Worm (Caenorhabditis elegans) whole organism, mixed stage, embryonic: Measurements from ENCODE around the gene T04A6.3.

Source experiments
- M03D4.4 ChIP-seq: sonication (generic microtip); optimal IDR thresholded peaks from 2 replicates; lab custom pipeline; 2017; ENCODE audit warnings: mild to moderate bottlenecking, missing genetic modification characterization, missing compliant biosample characterization
- bed-3 ChIP-seq: fragments of 200-800 bp; sonication (Bioruptor generic); optimal IDR thresholded peaks from 3 replicates; lab custom pipeline; 2018; ENCODE audit warnings: mild to moderate bottlenecking, missing genetic modification characterization, moderate library complexity, missing compliant biosample characterization
- blmp-1 ChIP-seq: fragments of 150-350 bp; optimal IDR thresholded peaks from 2 replicates; lab custom pipeline; 2014; ENCODE audit warnings: missing biosample characterization, missing genetic modification characterization
- ceh-39 ChIP-seq: fragments of 150-350 bp; optimal IDR thresholded peaks from 2 replicates; lab custom pipeline; 2014; ENCODE audit warnings: missing biosample characterization, missing genetic modification characterization
- ceh-43 ChIP-seq: fragments of 200-800 bp; sonication (Bioruptor generic); optimal IDR thresholded peaks from 2 replicates; lab custom pipeline; 2018; ENCODE audit warnings: mild to moderate bottlenecking, missing genetic modification characterization, moderate library complexity, missing compliant biosample characterization
- ces-1 ChIP-seq: fragments of 150-350 bp; optimal IDR thresholded peaks from 2 replicates; lab custom pipeline; 2014; ENCODE audit warnings: missing biosample characterization, missing genetic modification reagents, missing genetic modification characterization
- cnd-1 ChIP-seq: fragments of 200-800 bp; sonication (Bioruptor generic); optimal IDR thresholded peaks from 2 replicates; lab custom pipeline; 2018; ENCODE audit warnings: mild to moderate bottlenecking, missing genetic modification characterization, missing compliant biosample characterization
- drap-1 ChIP-seq: fragments of 200-800 bp; sonication (Bioruptor generic); optimal IDR thresholded peaks from 3 replicates; lab custom pipeline; 2018; ENCODE audit warnings: mild to moderate bottlenecking, missing genetic modification characterization, missing compliant biosample characterization
- elt-1 ChIP-seq: sonication (generic microtip); optimal IDR thresholded peaks from 2 replicates; lab custom pipeline; 2017; ENCODE audit warnings: missing genetic modification characterization, mild to moderate bottlenecking, missing compliant biosample characterization, antibody characterized with exemption, moderate library complexity, borderline replicate concordance; ENCODE audit not compliant: insufficient read depth
- elt-3 ChIP-seq: fragments of 150-350 bp; optimal IDR thresholded peaks from 2 replicates; lab custom pipeline; 2014; ENCODE audit warnings: missing biosample characterization, missing genetic modification characterization
- flh-1 ChIP-seq: fragments of 200-800 bp; sonication (Bioruptor generic); optimal IDR thresholded peaks from 2 replicates; lab custom pipeline; 2018; ENCODE audit warnings: mild to moderate bottlenecking, missing genetic modification characterization, moderate library complexity, missing compliant biosample characterization
- ham-2 ChIP-seq: fragments of 200-800 bp; sonication (Bioruptor generic); optimal IDR thresholded peaks from 2 replicates; lab custom pipeline; 2018; ENCODE audit warnings: mild to moderate bottlenecking, missing genetic modification characterization, missing compliant biosample characterization
- hlh-1 ChIP-seq: fragments of 150-350 bp; optimal IDR thresholded peaks from 2 replicates; lab custom pipeline; 2014; ENCODE audit warnings: missing biosample characterization, missing genetic modification reagents, missing genetic modification characterization
- lin-13 ChIP-seq: fragments of 150-350 bp; optimal IDR thresholded peaks from 2 replicates; lab custom pipeline; 2014; ENCODE audit warnings: missing biosample characterization, missing genetic modification characterization
- lin-32 ChIP-seq: fragments of 200-800 bp; sonication (Bioruptor generic); optimal IDR thresholded peaks from 2 replicates; lab custom pipeline; 2018; ENCODE audit warnings: mild to moderate bottlenecking, missing genetic modification characterization, missing compliant biosample characterization
- lsy-2 ChIP-seq: fragments of 150-350 bp; optimal IDR thresholded peaks from 2 replicates; lab custom pipeline; 2014; ENCODE audit warnings: missing biosample characterization, missing genetic modification characterization
- mab-5 ChIP-seq: fragments of 150-350 bp; optimal IDR thresholded peaks from 2 replicates; lab custom pipeline; 2014; ENCODE audit warnings: missing biosample characterization, missing genetic modification characterization
- mep-1 ChIP-seq: fragments of 150-350 bp; optimal IDR thresholded peaks from 2 replicates; lab custom pipeline; 2017; ENCODE audit warnings: missing biosample characterization, missing genetic modification reagents, missing genetic modification characterization, inconsistent platforms
- mls-2 ChIP-seq: sonication (generic microtip); optimal IDR thresholded peaks from 2 replicates; lab custom pipeline; 2016; ENCODE audit warnings: mild to moderate bottlenecking, missing genetic modification characterization, moderate library complexity, missing compliant biosample characterization
- nhr-12 ChIP-seq: fragments of 150-350 bp; optimal IDR thresholded peaks from 2 replicates; lab custom pipeline; 2014; ENCODE audit warnings: missing biosample characterization, missing genetic modification characterization
- nhr-2 ChIP-seq: fragments of 150-350 bp; optimal IDR thresholded peaks from 2 replicates; lab custom pipeline; 2014; ENCODE audit warnings: missing biosample characterization, missing genetic modification characterization
- nhr-237 ChIP-seq: fragments of 150-350 bp; optimal IDR thresholded peaks from 2 replicates; lab custom pipeline; 2014; ENCODE audit warnings: missing biosample characterization, missing genetic modification characterization
- nhr-28 ChIP-seq: fragments of 150-350 bp; optimal IDR thresholded peaks from 2 replicates; lab custom pipeline; 2014; ENCODE audit warnings: missing biosample characterization, missing genetic modification characterization
- nhr-76 ChIP-seq: sonication (generic microtip); optimal IDR thresholded peaks from 2 replicates; lab custom pipeline; 2017; ENCODE audit warnings: missing biosample characterization, missing genetic modification characterization
- pha-4 ChIP-seq: fragments of 150-350 bp; optimal IDR thresholded peaks from 2 replicates; lab custom pipeline; 2018; ENCODE audit warnings: missing biosample characterization, missing genetic modification reagents, missing genetic modification characterization
- sem-2 ChIP-seq: fragments of 200-800 bp; sonication (Bioruptor generic); optimal IDR thresholded peaks from 2 replicates; lab custom pipeline; 2018; ENCODE audit warnings: mild to moderate bottlenecking, missing genetic modification characterization, missing compliant biosample characterization
- sptf-1 ChIP-seq: sonication (generic microtip); optimal IDR thresholded peaks from 2 replicates; lab custom pipeline; 2017; ENCODE audit warnings: mild to moderate bottlenecking, missing genetic modification characterization, moderate library complexity, missing compliant biosample characterization
- tbx-8 ChIP-seq: fragments of 200-800 bp; sonication (Bioruptor generic); optimal IDR thresholded peaks from 2 replicates; lab custom pipeline; 2018; ENCODE audit warnings: mild to moderate bottlenecking, missing genetic modification characterization, moderate library complexity, missing compliant biosample characterization
- unc-120 ChIP-seq: sonication (generic microtip); optimal IDR thresholded peaks from 2 replicates; lab custom pipeline; 2017; ENCODE audit warnings: missing genetic modification characterization, missing compliant biosample characterization; ENCODE audit not compliant: poor library complexity, severe bottlenecking
- unc-39 ChIP-seq: fragments of 150-350 bp; optimal IDR thresholded peaks from 2 replicates; lab custom pipeline; 2014; ENCODE audit warnings: missing biosample characterization, missing genetic modification characterization
- unc-62 ChIP-seq: fragments of 150-350 bp; optimal IDR thresholded peaks from 2 replicates; lab custom pipeline; 2014; ENCODE audit warnings: missing biosample characterization, missing genetic modification reagents, missing genetic modification characterization
- zip-8 ChIP-seq: fragments of 150-350 bp; optimal IDR thresholded peaks from 2 replicates; lab custom pipeline; 2014; ENCODE audit warnings: missing biosample characterization, missing genetic modification characterization
- ztf-11 ChIP-seq: fragments of 150-350 bp; optimal IDR thresholded peaks from 2 replicates; lab custom pipeline; 2014; ENCODE audit warnings: missing biosample characterization, missing genetic modification characterization

The T04A6.3 gene

DNA sequence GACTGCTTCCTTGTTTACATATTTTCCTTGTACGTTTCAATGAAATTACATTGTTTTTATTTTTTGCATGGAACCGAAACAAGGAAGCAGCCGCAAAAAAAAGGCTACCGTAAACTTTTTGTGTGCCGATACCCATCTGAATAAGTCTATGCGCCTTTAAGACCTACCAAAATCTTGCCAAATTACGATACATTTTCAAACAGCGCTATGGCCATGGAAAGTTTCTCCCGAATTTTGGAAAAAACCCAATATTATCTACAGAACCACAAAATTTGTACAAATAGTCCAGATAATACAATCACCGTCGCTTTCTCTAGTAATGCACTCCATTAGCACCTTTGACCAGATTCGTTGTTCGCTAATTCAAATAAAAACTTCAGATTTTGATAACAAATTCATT lies 36.4 kb downstream of the T04A6.3 start:
- TF ChIP-seq hlh-1 (tag; lab: Kevin White, UChicago) (no peak), sptf-1 (tag; lab: Kevin White, UChicago) (no peak), mls-2 (tag; lab: Kevin White, UChicago) (no peak), nhr-12 (tag; lab: Kevin White, UChicago) (no peak), flh-1 (GFP tag; lab: Kevin White, UChicago) (no peak), sem-2 (GFP tag; lab: Kevin White, UChicago) (no peak), nhr-76 (tag; lab: Kevin White, UChicago) (no peak), lsy-2 (tag; lab: Kevin White, UChicago) (no peak), mep-1 (tag; lab: Kevin White, UChicago) (no peak), unc-120 (tag; lab: Kevin White, UChicago) (no peak)

DNA sequence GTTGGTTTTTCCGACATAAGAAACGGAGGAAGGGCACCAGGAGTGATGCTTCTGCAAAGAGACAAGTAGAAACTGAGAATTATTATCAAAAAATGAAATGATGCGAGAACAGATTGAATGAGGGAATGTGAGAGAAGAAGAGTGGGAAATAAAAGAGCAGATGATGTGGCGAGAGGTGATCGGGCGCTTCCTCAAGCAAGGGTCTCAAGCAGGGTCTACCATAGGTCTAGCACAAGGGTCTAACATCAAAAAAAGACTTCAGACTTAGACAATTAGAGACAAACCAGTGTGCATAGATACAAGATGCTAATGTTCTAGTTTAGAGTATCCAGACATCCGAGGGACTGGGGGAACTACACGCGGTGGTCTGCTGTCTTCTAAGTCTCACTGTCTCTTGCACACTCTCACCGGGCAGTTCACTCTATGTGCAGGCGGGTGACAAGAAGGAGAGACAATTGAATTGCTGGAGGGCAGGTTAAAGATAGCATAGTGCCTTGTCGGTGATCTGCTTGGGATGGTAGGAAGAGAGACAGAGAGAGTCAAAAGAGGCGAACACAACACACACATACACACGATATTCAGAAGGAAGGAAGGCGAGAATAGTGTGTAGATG lies 37.9 kb downstream of the T04A6.3 start, which contains the start of gene R13A5.7:
Gene R13A5.7 (minus strand): TSS at position 51 of the 613 bp plus-strand sequence.
- TF ChIP-seq flh-1 (GFP tag; lab: Kevin White, UChicago) (no peak), nhr-76 (tag; lab: Kevin White, UChicago) (no peak), mep-1 (tag; lab: Kevin White, UChicago) (peak; percentile 37), unc-62 (GFP tag; lab: Kevin White, UChicago) (peak; percentile 84), pha-4 (tag; lab: Kevin White, UChicago) (peak; percentile 13), drap-1 (GFP tag; lab: Kevin White, UChicago) (peak; percentile 75), nhr-237 (tag; lab: Kevin White, UChicago) (peak; percentile 2), nhr-28 (tag; lab: Kevin White, UChicago) (no peak), cnd-1 (tag; lab: Kevin White, UChicago) (peak; percentile 3), ceh-39 (tag; lab: Kevin White, UChicago) (peak; percentile 19), sptf-1 (tag; lab: Kevin White, UChicago) (peak; percentile 67), unc-120 (tag; lab: Kevin White, UChicago) (peak; percentile 92), lin-13 (no peak), ztf-11 (tag; lab: Kevin White, UChicago) (no peak), nhr-12 (tag; lab: Kevin White, UChicago) (no peak), mls-2 (tag; lab: Kevin White, UChicago) (peak; percentile 62), tbx-8 (GFP tag; lab: Kevin White, UChicago) (peak; percentile 17), elt-3 (no peak), zip-8 (tag; lab: Kevin White, UChicago) (no peak), ham-2 (GFP tag; lab: Kevin White, UChicago) (peak; percentile 81), ces-1 (GFP tag; lab: Kevin White, UChicago) (peak; percentile 76), hlh-1 (tag; lab: Kevin White, UChicago) (peak; percentile 27), blmp-1 (no peak), unc-39 (no peak), nhr-2 (peak; percentile 46)
- TF ChIP-seq, all 35 proteins: peak for 15

DNA sequence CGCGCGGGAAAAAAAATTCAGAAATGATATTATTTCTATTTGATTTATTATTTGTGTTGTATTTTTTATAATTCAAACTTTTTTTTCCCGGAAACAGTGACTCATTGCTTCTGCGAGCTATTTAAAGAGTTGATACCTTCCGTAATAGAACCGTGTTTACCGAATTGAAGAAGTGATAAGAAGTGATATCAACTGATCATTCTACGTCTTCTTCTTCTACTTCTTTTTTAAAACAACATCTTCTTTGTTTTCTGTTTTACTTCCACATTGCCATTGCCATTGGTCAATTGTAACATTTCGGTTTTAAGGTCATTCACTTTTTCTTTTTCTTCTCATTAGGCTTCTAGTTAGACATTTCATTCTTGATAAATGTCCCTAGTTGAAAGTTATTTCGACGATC lies 42.0 kb downstream of the T04A6.3 start, which contains the start of gene ttr-32:
Gene ttr-32 (plus strand): TSS at position 314 of the 400 bp plus-strand sequence.
- TF ChIP-seq hlh-1 (tag; lab: Kevin White, UChicago) (no peak), flh-1 (GFP tag; lab: Kevin White, UChicago) (no peak), lin-32 (GFP tag; lab: Kevin White, UChicago) (no peak), ces-1 (GFP tag; lab: Kevin White, UChicago) (no peak), nhr-12 (tag; lab: Kevin White, UChicago) (no peak), M03D4.4 (no peak), bed-3 (GFP tag; lab: Kevin White, UChicago) (no peak), lin-13 (no peak), blmp-1 (no peak), nhr-76 (tag; lab: Kevin White, UChicago) (no peak), mls-2 (tag; lab: Kevin White, UChicago) (no peak), lsy-2 (tag; lab: Kevin White, UChicago) (no peak), ceh-43 (GFP tag; lab: Kevin White, UChicago) (no peak), elt-1 (no peak), pha-4 (tag; lab: Kevin White, UChicago) (no peak), unc-120 (tag; lab: Kevin White, UChicago) (no peak), tbx-8 (GFP tag; lab: Kevin White, UChicago) (no peak), elt-3 (no peak), cnd-1 (tag; lab: Kevin White, UChicago) (no peak), mab-5 (tag; lab: Kevin White, UChicago) (no peak)
